Fruit fly (Drosophila melanogaster): ENCODE data around the gene CG6847.
A peak's percentile ranks its signal among the peaks of the same experiment; 100 is the strongest.

Gene CG6847

DNA sequence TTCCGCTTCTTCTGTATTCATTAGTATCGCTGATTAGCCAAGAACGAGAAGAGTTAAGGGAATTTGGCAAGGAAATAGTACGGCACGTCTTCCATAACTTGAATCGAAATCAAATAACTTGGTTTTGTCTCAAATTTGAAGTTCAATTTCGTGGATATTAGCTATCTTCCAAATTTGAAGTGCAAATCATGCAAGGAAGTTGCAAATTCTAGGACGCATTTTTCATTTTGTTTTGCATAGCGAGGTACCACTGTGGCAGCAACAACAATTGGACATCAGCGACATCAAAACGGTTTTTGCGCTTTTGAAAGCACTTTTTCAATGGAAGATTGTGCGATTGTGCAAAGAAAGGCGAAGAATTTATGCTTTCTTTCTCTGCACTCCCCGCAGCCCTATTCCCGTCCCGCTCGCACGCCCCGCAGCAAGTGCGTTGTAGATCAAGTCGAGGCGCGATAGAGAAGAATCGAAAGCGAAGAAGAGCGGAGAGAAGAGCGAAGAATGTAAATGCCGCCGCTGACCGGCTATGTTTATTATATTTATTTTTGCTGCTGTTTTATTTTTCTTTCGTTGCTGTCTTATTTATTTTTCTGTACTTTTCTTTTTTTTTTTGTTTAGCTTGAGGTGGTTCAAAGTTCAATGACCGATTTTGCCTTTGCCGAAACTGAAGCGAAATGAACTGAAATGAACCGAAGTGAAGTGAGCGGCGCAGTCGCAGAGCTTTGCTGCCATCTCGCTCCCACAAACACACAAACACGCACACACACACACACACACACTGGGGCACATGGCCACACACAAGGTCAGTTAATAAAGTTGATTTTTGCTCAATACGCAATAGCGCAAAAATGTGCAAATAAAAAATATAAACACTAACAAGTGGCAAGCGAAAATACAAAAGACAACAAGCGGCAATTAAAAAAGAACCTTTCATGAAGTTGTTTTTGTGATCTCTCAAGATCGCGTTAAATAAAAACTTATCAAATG, 29.8 kb upstream of the CG6847 start:
- TF ChIP-seq Jra (GFP tag; optimal IDR thresholded peaks at IDR 0.05) (no peak), Hnf4 (GFP tag; optimal IDR thresholded peaks at IDR 0.05) (peak; percentile 57), lola (GFP tag; optimal IDR thresholded peaks at IDR 0.05) (no peak), Vsx2 (GFP tag; optimal IDR thresholded peaks at IDR 0.05; ENCODE audit: partially characterized antibody) (peak; percentile 5), Rel (GFP tag; optimal IDR thresholded peaks at IDR 0.05) (peak; percentile 9), Rel (tag; optimal IDR thresholded peaks at IDR 0.05) (peak; percentile 28), rgr (GFP tag; optimal IDR thresholded peaks at IDR 0.05) (peak; percentile 80), CrebA (GFP tag; optimal IDR thresholded peaks at IDR 0.05; ENCODE audit: borderline replicate concordance) (peak; percentile 38), N (GFP tag; optimal IDR thresholded peaks at IDR 0.05) (no peak), woc (GFP tag; optimal IDR thresholded peaks at IDR 0.05) (peak; percentile 19), psq (GFP tag; optimal IDR thresholded peaks at IDR 0.05) (peak; percentile 70), Abd-B (GFP tag; optimal IDR thresholded peaks at IDR 0.05) (no peak), dl (GFP tag; optimal IDR thresholded peaks at IDR 0.05; ENCODE audit: insufficient read depth in 1 of 2, partially characterized antibody in 2 of 2) (no peak), jim (GFP tag; optimal IDR thresholded peaks at IDR 0.05) (no peak), fru (GFP tag; optimal IDR thresholded peaks at IDR 0.05) (peak; percentile 80), ey (GFP tag; optimal IDR thresholded peaks at IDR 0.05) (peak; percentile 85), pan (optimal IDR thresholded peaks at IDR 0.05) (no peak), Hr83 (GFP tag; optimal IDR thresholded peaks at IDR 0.05; ENCODE audit: poor library complexity, severe bottlenecking) (no peak), Dfd (GFP tag; optimal IDR thresholded peaks at IDR 0.05) (peak; percentile 64), Sp1 (GFP tag; optimal IDR thresholded peaks at IDR 0.05) (peak; percentile 35), brk (GFP tag; optimal IDR thresholded peaks at IDR 0.05) (no peak), CG9705 (GFP tag; optimal IDR thresholded peaks at IDR 0.05) (peak; percentile 24), Myc (optimal IDR thresholded peaks at IDR 0.05) (no peak), sv (GFP tag; optimal IDR thresholded peaks at IDR 0.05) (no peak), usp (GFP tag; optimal IDR thresholded peaks at IDR 0.05) (no peak), dsf (GFP tag; optimal IDR thresholded peaks at IDR 0.05; ENCODE audit: borderline replicate concordance) (no peak), Hr78 (GFP tag; optimal IDR thresholded peaks at IDR 0.05) (no peak), h (GFP tag; optimal IDR thresholded peaks at IDR 0.05) (peak; percentile 81), tai (GFP tag; optimal IDR thresholded peaks at IDR 0.05) (peak; percentile 38), sage (GFP tag; optimal IDR thresholded peaks at IDR 0.05) (peak; percentile 1), foxo (GFP tag; optimal IDR thresholded peaks at IDR 0.05) (peak in 1 of 2 experiments; percentile 89), br (GFP tag; optimal IDR thresholded peaks at IDR 0.05) (peak; percentile 74), Mio (GFP tag; optimal IDR thresholded peaks at IDR 0.05) (no peak), OdsH (GFP tag; optimal IDR thresholded peaks at IDR 0.05) (peak; percentile 47), GATAd (GFP tag; optimal IDR thresholded peaks at IDR 0.05) (no peak), HLH106 (tag; optimal IDR thresholded peaks at IDR 0.05) (peak; percentile 78), CG32264 (GFP tag; optimal IDR thresholded peaks at IDR 0.05) (no peak), dmrt93B (GFP tag; optimal IDR thresholded peaks at IDR 0.05) (peak; percentile 39), Dif (GFP tag; optimal IDR thresholded peaks at IDR 0.05; ENCODE audit: partially characterized antibody) (no peak)

DNA sequence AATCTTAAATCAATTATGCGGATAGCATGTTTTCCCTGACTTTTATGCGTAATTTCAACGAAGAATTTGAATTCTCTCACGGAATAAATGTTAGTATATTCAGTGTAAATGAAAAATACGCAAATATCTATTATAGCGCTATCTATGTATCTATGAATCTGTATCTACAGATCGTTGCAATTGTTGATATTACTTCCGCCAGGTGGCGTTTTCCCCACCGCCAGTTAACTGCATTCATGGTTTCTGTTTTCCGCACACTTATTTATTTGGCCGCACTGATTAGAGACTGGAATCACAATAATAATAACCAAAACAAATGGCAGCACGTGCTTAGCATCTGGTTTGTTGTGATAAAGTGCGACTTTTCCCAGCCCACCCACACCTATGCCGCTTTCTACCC, 28.5 kb upstream of the CG6847 start:
- TF ChIP-seq br (GFP tag; optimal IDR thresholded peaks at IDR 0.05) (no peak), Hr78 (GFP tag; optimal IDR thresholded peaks at IDR 0.05) (no peak), dmrt93B (GFP tag; optimal IDR thresholded peaks at IDR 0.05) (no peak), h (GFP tag; optimal IDR thresholded peaks at IDR 0.05) (no peak), ey (GFP tag; optimal IDR thresholded peaks at IDR 0.05) (no peak), psq (GFP tag; optimal IDR thresholded peaks at IDR 0.05) (no peak), Hr83 (GFP tag; optimal IDR thresholded peaks at IDR 0.05; ENCODE audit: poor library complexity, severe bottlenecking) (no peak), Mio (GFP tag; optimal IDR thresholded peaks at IDR 0.05) (no peak), Abd-B (GFP tag; optimal IDR thresholded peaks at IDR 0.05) (no peak), Jra (GFP tag; optimal IDR thresholded peaks at IDR 0.05) (no peak), GATAd (GFP tag; optimal IDR thresholded peaks at IDR 0.05) (no peak), sv (GFP tag; optimal IDR thresholded peaks at IDR 0.05) (no peak), HLH106 (tag; optimal IDR thresholded peaks at IDR 0.05) (no peak), Dif (GFP tag; optimal IDR thresholded peaks at IDR 0.05; ENCODE audit: partially characterized antibody) (no peak), N (GFP tag; optimal IDR thresholded peaks at IDR 0.05) (no peak)
